Fruit fly (Drosophila melanogaster): ENCODE results near the gene Mnt.

The Mnt gene

DNA sequence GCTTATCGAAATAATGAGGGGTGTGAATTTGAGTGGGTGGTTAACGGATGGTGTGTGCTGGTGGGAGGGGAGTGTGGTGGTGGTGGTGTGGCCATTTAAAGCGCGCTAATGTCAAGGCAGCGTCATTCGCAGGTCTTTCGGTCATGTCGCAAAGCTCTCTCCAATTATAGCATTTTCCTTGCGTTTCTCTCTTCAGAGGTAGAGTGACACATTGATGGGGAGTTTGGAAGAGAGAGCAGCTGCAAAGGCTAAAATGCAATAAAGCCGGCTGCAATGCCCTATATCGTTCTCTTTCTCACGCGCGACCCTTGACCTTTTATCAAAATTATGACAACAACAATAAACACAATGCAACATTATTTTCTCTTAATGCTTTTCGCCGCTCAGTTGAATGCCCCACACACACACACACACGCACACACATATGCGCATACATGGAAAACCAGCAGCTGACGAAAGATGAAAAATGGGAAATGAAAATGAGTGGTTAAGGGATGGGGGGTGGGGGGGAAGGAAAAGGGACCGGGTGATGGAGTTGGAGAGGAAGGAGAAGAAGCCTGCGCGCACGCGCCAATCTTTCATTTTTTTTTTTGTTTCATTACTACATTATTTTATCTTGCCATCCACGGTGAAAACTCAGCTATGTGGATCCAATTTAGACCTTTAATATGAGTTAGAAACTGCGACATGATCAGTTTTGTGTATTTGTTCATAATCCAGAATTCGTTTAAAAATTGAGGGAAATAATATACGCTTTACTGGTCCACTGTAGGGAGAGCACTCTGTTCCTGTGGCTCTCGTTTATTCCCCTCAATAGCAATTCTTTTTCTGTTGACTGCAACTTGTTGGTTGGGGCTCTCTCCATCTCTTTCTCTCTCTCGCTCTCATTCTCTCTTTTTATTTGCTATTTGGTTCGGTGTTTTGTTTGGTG, 20.3 kb downstream of the Mnt start (continued):
- TF ChIP-seq CG43689 (GFP tag; IDR thresholded peaks at IDR 0.05) (no peak), CG18599 (GFP tag; optimal IDR thresholded peaks at IDR 0.05) (peak; percentile 88), scrt (GFP tag; optimal IDR thresholded peaks at IDR 0.05) (peak; percentile 89), CG16863 (GFP tag; optimal IDR thresholded peaks at IDR 0.05) (peak; percentile 76), Sox102F (GFP tag; optimal IDR thresholded peaks at IDR 0.05) (peak; percentile 84), CG4707 (GFP tag; optimal IDR thresholded peaks at IDR 0.05) (peak; percentile 37), CG2129 (GFP tag; IDR thresholded peaks at IDR 0.05; ENCODE audit: partially characterized antibody) (no peak), CG15696 (tag; optimal IDR thresholded peaks at IDR 0.05) (peak; percentile 87), CG12659 (GFP tag; optimal IDR thresholded peaks at IDR 0.05) (peak; percentile 76), sim (GFP tag; IDR thresholded peaks at IDR 0.05) (0 out of 2 replicates have a peak, but pooled peaks have one; percentile 46), nom (GFP tag; optimal IDR thresholded peaks at IDR 0.05) (peak; percentile 61), Sox100B (GFP tag; optimal IDR thresholded peaks at IDR 0.05) (peak; percentile 73), ara (GFP tag; IDR thresholded peaks at IDR 0.05) (peak; percentile 64; the same call in 1 of the 2 replicates), Stat92E (GFP tag; optimal IDR thresholded peaks at IDR 0.05) (no peak), slp2 (GFP tag; optimal IDR thresholded peaks at IDR 0.05) (peak; percentile 55), Atf-2 (GFP tag; optimal IDR thresholded peaks at IDR 0.05) (peak; percentile 66), jigr1 (GFP tag; IDR thresholded peaks at IDR 0.05) (0 out of 3 replicates have a peak, but pooled peaks have one; percentile 52), CG17328 (GFP tag; IDR thresholded peaks at IDR 0.05) (peak; percentile 79), CG7963 (GFP tag; IDR thresholded peaks at IDR 0.05; ENCODE audit: partially characterized antibody) (no peak), sug (tag; optimal IDR thresholded peaks at IDR 0.05) (peak; percentile 39), CG7357 (GFP tag; IDR thresholded peaks at IDR 0.05) (peak; percentile 71; the same call in 2 of the 3 replicates), ssp (GFP tag; IDR thresholded peaks at IDR 0.05) (peak; percentile 42), Jarid2 (GFP tag; optimal IDR thresholded peaks at IDR 0.05) (peak; percentile 38), Scr (GFP tag; IDR thresholded peaks at IDR 0.05; ENCODE audit: partially characterized antibody) (no peak), gsb (GFP tag; IDR thresholded peaks at IDR 0.05) (0 out of 2 replicates have a peak, but pooled peaks have one; percentile 47), CG2875 (GFP tag; optimal IDR thresholded peaks at IDR 0.05) (peak; percentile 64), CG6854 (GFP tag; optimal IDR thresholded peaks at IDR 0.05) (peak; percentile 44), Ets97D (GFP tag; optimal IDR thresholded peaks at IDR 0.05) (peak; percentile 25), nau (GFP tag; optimal IDR thresholded peaks at IDR 0.05) (peak; percentile 73), CHES-1-like (GFP tag; optimal IDR thresholded peaks at IDR 0.05) (peak; percentile 67), pum (GFP tag; optimal IDR thresholded peaks at IDR 0.05) (peak; percentile 81), CG33557 (GFP tag; optimal IDR thresholded peaks at IDR 0.05) (peak; percentile 71), hb (GFP tag; IDR thresholded peaks at IDR 0.05; ENCODE audit: partially characterized antibody) (no peak), CG2712 (tag; optimal IDR thresholded peaks at IDR 0.05) (peak; percentile 86), Mrtf (GFP tag; IDR thresholded peaks at IDR 0.05) (peak; percentile 46; the same call in 1 of the 3 replicates), emc (GFP tag; optimal IDR thresholded peaks at IDR 0.05) (peak; percentile 43), lola (GFP tag; optimal IDR thresholded peaks at IDR 0.05) (peak in 1 of 3 experiments; percentile 74), Hmr (GFP tag; optimal IDR thresholded peaks at IDR 0.05) (peak; percentile 74), CG8281 (tag; optimal IDR thresholded peaks at IDR 0.05) (peak; percentile 55), CG8388 (GFP tag; optimal IDR thresholded peaks at IDR 0.05) (peak; percentile 72), CG4617 (GFP tag; optimal IDR thresholded peaks at IDR 0.05; ENCODE audit: borderline replicate concordance) (peak; percentile 48), CG3065 (GFP tag; optimal IDR thresholded peaks at IDR 0.05) (peak; percentile 51), CG14667 (GFP tag; IDR thresholded peaks at IDR 0.05) (peak; percentile 61; the same call in 1 of the 2 replicates), ro (GFP tag; IDR thresholded peaks at IDR 0.05) (no peak), exex (tag; optimal IDR thresholded peaks at IDR 0.05) (peak; percentile 16), grau (tag; optimal IDR thresholded peaks at IDR 0.05) (peak; percentile 98)
